Fruit fly (Drosophila melanogaster) Kc167 (cell line): ENCODE measurements around the gene CG14856.

Experiments
- Myc ChIP-seq: fragments of >200 bp; optimal IDR thresholded peaks from 2 replicates; lab custom pipeline; 2017; ENCODE audit warnings: missing external identifiers
- Sin3A ChIP-seq: fragments of >200 bp; optimal IDR thresholded peaks from 2 replicates; lab custom pipeline; 2018; ENCODE audit warnings: missing external identifiers
- psq ChIP-seq: fragments of >200 bp; optimal IDR thresholded peaks from 2 replicates; lab custom pipeline; 2017; ENCODE audit warnings: missing external identifiers
- ttk ChIP-seq: sonication (Bioruptor generic); optimal IDR thresholded peaks from 2 replicates; lab custom pipeline; 2017; ENCODE audit warnings: missing external identifiers

- TF ChIP-seq ttk (lab: Kevin White, UChicago) (no peak), Myc (lab: Kevin White, UChicago) (no peak), psq (lab: Kevin White, UChicago) (no peak), Sin3A (lab: Kevin White, UChicago) (no peak)
These were observed 32.3 kb upstream of the CG14856 start for dm6 chr3R:14766439-14767025.
